Worm (Caenorhabditis elegans) whole organism, late embryonic: ENCODE data around the gene fbxb-2.

Experiments
- ahr-1 ChIP-seq: sonication (generic microtip); optimal IDR thresholded peaks from 2 replicates; lab custom pipeline; 2016; ENCODE audit warnings: missing genetic modification characterization, missing compliant biosample characterization
- hlh-15 ChIP-seq: sonication (generic microtip); optimal IDR thresholded peaks from 2 replicates; lab custom pipeline; 2016; ENCODE audit warnings: missing genetic modification characterization, missing compliant biosample characterization
- madf-2 ChIP-seq: sonication (generic microtip); optimal IDR thresholded peaks from 2 replicates; lab custom pipeline; 2017; ENCODE audit warnings: missing genetic modification characterization, missing compliant biosample characterization
- pqm-1 ChIP-seq: sonication (generic microtip); optimal IDR thresholded peaks from 2 replicates; lab custom pipeline; 2016; ENCODE audit warnings: missing genetic modification characterization, missing compliant biosample characterization

ce11 chrV:19282314-19282713 lies 45.2 kb upstream of the fbxb-2 start, which contains the start of gene fbxb-117:
- TF ChIP-seq madf-2 (tag; lab: Kevin White, UChicago): no peak
- TF ChIP-seq ahr-1 (tag; lab: Kevin White, UChicago): no peak
- no peak for TF ChIP-seq hlh-15
- no peak for TF ChIP-seq pqm-1 (tag; lab: Kevin White, UChicago)
